Worm (Caenorhabditis elegans): ENCODE data around the gene igdb-3.

DNA sequence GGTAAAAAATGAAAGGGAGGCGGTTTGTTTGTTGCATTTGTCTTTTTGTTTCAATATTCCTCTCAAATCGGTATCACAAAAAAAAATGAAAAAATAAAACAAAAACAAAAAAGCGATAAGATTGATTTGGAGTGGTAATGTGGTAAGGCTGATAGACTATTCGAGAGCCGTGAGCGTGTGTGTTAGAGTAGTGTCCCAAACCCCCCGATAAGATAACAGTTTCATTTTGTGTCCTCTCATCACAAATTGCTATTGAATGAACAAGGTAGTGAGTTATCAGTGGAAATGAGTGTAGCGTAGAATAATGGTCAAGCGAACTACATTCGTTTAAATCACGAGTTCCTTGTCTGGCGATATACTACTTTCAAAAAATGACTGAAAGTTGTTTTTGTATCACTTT is 46.8 kb upstream of the igdb-3 start:
- TF ChIP-seq ztf-11 (tag; optimal IDR thresholded peaks at IDR 0.05) (no peak), elt-2 (tag; optimal IDR thresholded peaks at IDR 0.05) (peak; percentile 95), ztf-4 (tag; optimal IDR thresholded peaks at IDR 0.05) (no peak), zag-1 (tag; optimal IDR thresholded peaks at IDR 0.05) (no peak), lin-15B (tag; optimal IDR thresholded peaks at IDR 0.05) (no peak), skn-1 (tag; optimal IDR thresholded peaks at IDR 0.05) (no peak)
